Worm (Caenorhabditis elegans) whole organism, L2 larva: ENCODE measurements around the gene rab-7.
A peak's percentile ranks its signal among the peaks of the same experiment; 100 is the strongest.

ENCODE experiments used
- R02D3.7 ChIP-seq: fragments of 150-350 bp; optimal IDR thresholded peaks from 2 replicates; lab custom pipeline; 2014; ENCODE audit warnings: missing biosample characterization, missing genetic modification characterization
- aly-2 ChIP-seq: fragments of 150-350 bp; optimal IDR thresholded peaks from 2 replicates; lab custom pipeline; 2014; ENCODE audit warnings: missing biosample characterization, missing genetic modification characterization
- ama-1 ChIP-seq: fragments of 150-350 bp; optimal IDR thresholded peaks from 2 replicates; lab custom pipeline; 2018; ENCODE audit warnings: inconsistent platforms
- dmd-4 ChIP-seq: sonication (generic microtip); optimal IDR thresholded peaks from 2 replicates; lab custom pipeline; 2017; ENCODE audit warnings: missing biosample characterization, missing genetic modification characterization
- fos-1 ChIP-seq: fragments of 150-350 bp; optimal IDR thresholded peaks from 2 replicates; lab custom pipeline; 2014; ENCODE audit warnings: missing biosample characterization, missing genetic modification characterization
- nhr-11 ChIP-seq: fragments of 150-350 bp; optimal IDR thresholded peaks from 2 replicates; lab custom pipeline; 2014; ENCODE audit warnings: missing biosample characterization, missing genetic modification characterization
- nhr-12 ChIP-seq: fragments of 150-350 bp; optimal IDR thresholded peaks from 2 replicates; lab custom pipeline; 2014; ENCODE audit warnings: missing biosample characterization, missing genetic modification characterization
- nhr-6 ChIP-seq: fragments of 150-350 bp; optimal IDR thresholded peaks from 2 replicates; lab custom pipeline; 2014; ENCODE audit warnings: missing biosample characterization, missing genetic modification characterization
- snpc-4 ChIP-seq: fragments of 150-350 bp; optimal IDR thresholded peaks from 2 replicates; lab custom pipeline; 2014; ENCODE audit warnings: missing biosample characterization, missing genetic modification characterization
- unc-39 ChIP-seq: fragments of 150-350 bp; optimal IDR thresholded peaks from 2 replicates; lab custom pipeline; 2014; ENCODE audit warnings: missing biosample characterization, missing genetic modification characterization
- unc-55 ChIP-seq: fragments of 150-350 bp; sonication (generic microtip); optimal IDR thresholded peaks from 3 replicates; lab custom pipeline; 2014; ENCODE audit warnings: missing biosample characterization, missing genetic modification reagents, missing genetic modification characterization
- ztf-4 ChIP-seq: fragments of 150-350 bp; optimal IDR thresholded peaks from 2 replicates; lab custom pipeline; 2014; ENCODE audit warnings: missing biosample characterization, missing genetic modification characterization

DNA sequence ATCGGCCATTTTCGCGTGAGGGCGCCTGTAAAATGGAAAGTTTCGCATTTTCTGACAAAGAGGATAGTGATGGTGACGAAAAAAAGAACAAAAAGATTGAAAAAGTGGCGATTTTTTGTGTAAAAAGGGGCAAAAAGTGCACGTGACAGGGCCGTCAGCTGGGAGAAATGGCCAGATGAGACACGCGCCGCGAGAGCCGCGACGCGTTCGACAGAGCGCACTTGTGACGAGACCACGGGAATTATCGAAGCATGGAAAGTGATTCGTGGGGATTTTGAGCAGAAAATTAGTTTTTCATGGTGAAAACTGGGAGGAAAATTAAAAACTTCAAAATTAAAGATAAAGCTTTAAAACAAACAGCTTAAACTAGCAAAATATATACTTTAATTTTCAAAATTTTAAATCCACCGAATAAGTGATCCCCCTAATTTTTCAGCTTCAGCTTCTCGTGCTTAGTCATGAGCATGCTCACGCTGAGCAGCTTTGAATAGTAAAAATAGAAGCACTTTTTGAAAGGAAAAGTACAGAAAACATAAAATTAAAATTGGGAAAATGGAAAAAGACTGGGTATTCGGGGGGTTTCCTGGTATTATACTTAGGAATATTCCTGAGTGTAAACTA is 886 bp upstream of the rab-7 start, which contains the start of gene W03C9.5:
- peak; percentile 79 for TF ChIP-seq nhr-6 (tag; lab: Kevin White, UChicago)
- peak; percentile 97 for TF ChIP-seq unc-55 (GFP tag; lab: Kevin White, UChicago)
- TF ChIP-seq R02D3.7 (tag; lab: Kevin White, UChicago), result no peak
- TF ChIP-seq snpc-4, result peak; percentile 70
- no peak for TF ChIP-seq nhr-11 (tag; lab: Kevin White, UChicago)
- peak; percentile 81 for TF ChIP-seq ztf-4 (tag; lab: Kevin White, UChicago)
- TF ChIP-seq unc-39, result no peak
- TF ChIP-seq dmd-4 (tag; lab: Kevin White, UChicago), result no peak
- no peak for TF ChIP-seq nhr-12 (tag; lab: Kevin White, UChicago)
- peak; percentile 96 for TF ChIP-seq fos-1 (tag; lab: Kevin White, UChicago)
- TF ChIP-seq aly-2 (tag; lab: Kevin White, UChicago), result no peak
- peak; percentile 70 for TF ChIP-seq ama-1
